Worm (Caenorhabditis elegans): ENCODE data around the gene R04B3.2.

- TF ChIP-seq nhr-77 (tag; optimal IDR thresholded peaks at IDR 0.05) (no peak), ceh-90 (tag; optimal IDR thresholded peaks at IDR 0.05) (no peak), fkh-10 (GFP tag; optimal IDR thresholded peaks at IDR 0.05) (no peak), lin-39 (tag; optimal IDR thresholded peaks at IDR 0.05) (no peak), unc-98 (GFP tag; IDR thresholded peaks at IDR 0.05) (no peak), unc-62 (GFP tag; optimal IDR thresholded peaks at IDR 0.05) (no peak), zag-1 (tag; optimal IDR thresholded peaks at IDR 0.05) (no peak), nhr-28 (tag; optimal IDR thresholded peaks at IDR 0.05) (no peak), blmp-1 (tag; optimal IDR thresholded peaks at IDR 0.05) (no peak), snpc-4 (tag; optimal IDR thresholded peaks at IDR 0.05) (no peak), ama-1 (optimal IDR thresholded peaks at IDR 0.05) (no peak), unc-86 (tag; optimal IDR thresholded peaks at IDR 0.05) (no peak)
Observed at ce11 chrX:2446185-2446584, 27.3 kb downstream of the R04B3.2 start.
